Worm (Caenorhabditis elegans) whole organism, L2 larva: ENCODE data around the gene Y53C12A.3.

Experiments used
- F13H6.1 ChIP-seq: sonication (generic microtip); optimal IDR thresholded peaks from 2 replicates; lab custom pipeline; 2016; ENCODE audit warnings: missing genetic modification characterization, missing compliant biosample characterization
- aly-2 ChIP-seq: fragments of 150-350 bp; optimal IDR thresholded peaks from 2 replicates; lab custom pipeline; 2014; ENCODE audit warnings: missing biosample characterization, missing genetic modification characterization
- blmp-1 ChIP-seq: sonication (generic microtip); optimal IDR thresholded peaks from 2 replicates; lab custom pipeline; 2017; ENCODE audit warnings: missing genetic modification characterization, mild to moderate bottlenecking, missing compliant biosample characterization, antibody characterized with exemption, moderate library complexity; ENCODE audit not compliant: insufficient read depth
- crh-2 ChIP-seq: sonication (generic microtip); optimal IDR thresholded peaks from 2 replicates; lab custom pipeline; 2017; ENCODE audit warnings: missing biosample characterization, missing genetic modification characterization
- fos-1 ChIP-seq: fragments of 150-350 bp; optimal IDR thresholded peaks from 2 replicates; lab custom pipeline; 2014; ENCODE audit warnings: missing biosample characterization, missing genetic modification characterization
- lin-13 ChIP-seq: fragments of 150-350 bp; optimal IDR thresholded peaks from 2 replicates; lab custom pipeline; 2014; ENCODE audit warnings: missing biosample characterization, missing genetic modification reagents, missing genetic modification characterization
- lsy-2 ChIP-seq, 2 experiments: fragments of 150-350 bp in 1 of 2; sonication (generic microtip) in 1 of 2; optimal IDR thresholded peaks; 2 replicates each; lab custom pipeline; 2014 to 2017; ENCODE audit warnings: missing biosample characterization in 2 of 2, missing genetic modification characterization in 2 of 2
- mdl-1 ChIP-seq, 2 experiments: fragments of 150-350 bp in 1 of 2; sonication (generic microtip) in 1 of 2; optimal IDR thresholded peaks; 2 replicates each; lab custom pipeline; 2017; ENCODE audit warnings: missing biosample characterization in 2 of 2, missing genetic modification characterization in 2 of 2
- nhr-129 ChIP-seq: fragments of 150-350 bp; optimal IDR thresholded peaks from 2 replicates; lab custom pipeline; 2014; ENCODE audit warnings: missing biosample characterization, missing genetic modification characterization
- nhr-21 ChIP-seq: fragments of 150-350 bp; optimal IDR thresholded peaks from 2 replicates; lab custom pipeline; 2014; ENCODE audit warnings: missing biosample characterization, missing genetic modification characterization
- nhr-237 ChIP-seq: fragments of 150-350 bp; optimal IDR thresholded peaks from 2 replicates; lab custom pipeline; 2014; ENCODE audit warnings: missing biosample characterization, missing genetic modification characterization
- sma-3 ChIP-seq: sonication (generic microtip); optimal IDR thresholded peaks from 2 replicates; lab custom pipeline; 2016; ENCODE audit warnings: missing genetic modification reagents, missing genetic modification characterization, missing compliant biosample characterization
- sma-9 ChIP-seq, 2 experiments: fragments of 150-350 bp in 1 of 2; sonication (generic microtip) in 1 of 2; optimal IDR thresholded peaks; 2 replicates each; lab custom pipeline; 2014 to 2016; ENCODE audit warnings: missing genetic modification characterization in 2 of 2, mild to moderate bottlenecking in 1 of 2, missing biosample characterization in 1 of 2, missing compliant biosample characterization in 1 of 2, missing genetic modification reagents in 1 of 2, moderate library complexity in 1 of 2
- unc-55 ChIP-seq: fragments of 150-350 bp; sonication (generic microtip); optimal IDR thresholded peaks from 3 replicates; lab custom pipeline; 2014; ENCODE audit warnings: missing biosample characterization, missing genetic modification reagents, missing genetic modification characterization
- unc-62 ChIP-seq: fragments of 150-350 bp; optimal IDR thresholded peaks from 2 replicates; lab custom pipeline; 2014; ENCODE audit warnings: missing biosample characterization, missing genetic modification reagents, missing genetic modification characterization
- ztf-4 ChIP-seq: fragments of 150-350 bp; optimal IDR thresholded peaks from 2 replicates; lab custom pipeline; 2014; ENCODE audit warnings: missing biosample characterization, missing genetic modification characterization

Gene Y53C12A.3

DNA sequence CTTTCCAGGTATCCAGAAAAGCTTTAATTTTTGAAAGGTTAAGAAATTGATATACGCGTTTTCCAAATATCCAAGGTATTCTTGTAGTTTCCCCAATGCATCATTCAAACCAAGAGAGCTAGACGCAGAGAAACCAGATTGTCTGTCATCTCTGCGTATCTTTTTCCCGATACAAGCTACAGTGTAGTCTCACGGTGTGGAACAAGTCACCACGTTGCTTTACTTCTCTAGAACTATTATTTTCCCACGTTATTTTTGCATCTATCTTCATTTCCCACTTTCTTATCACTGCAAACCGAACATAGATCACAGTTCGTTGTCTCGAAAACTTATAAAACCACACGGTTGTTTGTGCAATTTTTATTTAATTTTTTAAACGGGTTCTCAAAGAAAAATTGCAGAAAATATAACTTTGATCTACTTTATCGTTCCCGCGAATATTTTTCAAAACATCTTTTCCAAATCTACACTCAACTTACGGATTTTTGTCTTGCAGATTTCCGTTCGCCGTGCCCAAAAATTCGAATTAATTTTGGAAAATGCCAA is 49.8 kb downstream of the Y53C12A.3 start, which contains the start of gene gstk-1:
Gene gstk-1, plus strand, starts transcription at position 496 of the 546 bp plus-strand sequence.
- no peak for TF ChIP-seq nhr-237
- no peak for TF ChIP-seq unc-55
- peak; percentile 25 for TF ChIP-seq blmp-1 (tag; lab: Kevin White, UChicago)
- TF ChIP-seq mdl-1 (tag; optimal IDR thresholded peaks at IDR 0.05; lab: Kevin White, UChicago) = peak in 1 of 2 experiments; percentile 42
- TF ChIP-seq nhr-21 (tag; lab: Kevin White, UChicago) = peak; percentile 59
- TF ChIP-seq crh-2 (tag; lab: Kevin White, UChicago) = peak; percentile 81
- peak; percentile 44 for TF ChIP-seq fos-1
- peak; percentile 54 for TF ChIP-seq sma-3 (GFP tag; lab: Kevin White, UChicago)
- peak in 1 of 2 experiments; percentile 35 for TF ChIP-seq lsy-2 (tag; optimal IDR thresholded peaks at IDR 0.05; lab: Kevin White, UChicago)
- TF ChIP-seq nhr-129 = no peak
- TF ChIP-seq F13H6.1 (tag; lab: Kevin White, UChicago) = peak; percentile 11
- peak; percentile 89 for TF ChIP-seq sma-9 (GFP tag; optimal IDR thresholded peaks at IDR 0.05; lab: Kevin White, UChicago)
- no peak for TF ChIP-seq sma-9 (tag; optimal IDR thresholded peaks at IDR 0.05; lab: Kevin White, UChicago)
- TF ChIP-seq ztf-4 = no peak
- TF ChIP-seq lin-13 (GFP tag; lab: Kevin White, UChicago) = peak; percentile 82

ce11 chrII:9655530-9656139 is 50.4 kb downstream of the Y53C12A.3 start, which contains the start of gene ZK1307.1:
Gene ZK1307.1, minus strand, starts transcription at chrII:9655580.
- TF ChIP-seq unc-62 (GFP tag; lab: Kevin White, UChicago) (no peak), aly-2 (no peak), nhr-129 (peak; percentile 18), sma-9 (GFP tag; optimal IDR thresholded peaks at IDR 0.05; lab: Kevin White, UChicago) (peak; percentile 17), sma-9 (tag; optimal IDR thresholded peaks at IDR 0.05; lab: Kevin White, UChicago) (no peak)
